Fruit fly (Drosophila melanogaster) whole organism, wandering third instar larva: ENCODE data around the gene CG7231.

Source experiments
- Abd-B ChIP-seq: fragments of >200 bp; optimal IDR thresholded peaks from 2 replicates; lab custom pipeline; 2017; ENCODE audit warnings: missing biosample characterization, missing genetic modification characterization
- CG32264 ChIP-seq: fragments of 200-800 bp; sonication (Bioruptor generic); optimal IDR thresholded peaks from 2 replicates; lab custom pipeline; 2016; ENCODE audit warnings: missing biosample characterization, missing genetic modification characterization
- CG9705 ChIP-seq: fragments of 200-800 bp; sonication (Bioruptor generic); optimal IDR thresholded peaks from 2 replicates; lab custom pipeline; 2018; ENCODE audit warnings: missing biosample characterization, mild to moderate bottlenecking, missing genetic modification characterization
- CrebA ChIP-seq: fragments of 200-800 bp; sonication (Bioruptor generic); optimal IDR thresholded peaks from 2 replicates; lab custom pipeline; 2016; ENCODE audit warnings: missing biosample characterization, mild to moderate bottlenecking, missing genetic modification characterization, borderline replicate concordance
- Dfd ChIP-seq: fragments of >200 bp; optimal IDR thresholded peaks from 2 replicates; lab custom pipeline; 2017; ENCODE audit warnings: missing biosample characterization, missing genetic modification characterization
- Dif ChIP-seq: fragments of 200-275, 200-300 bp; sonication (Bioruptor generic); optimal IDR thresholded peaks from 2 replicates; lab custom pipeline; 2018; ENCODE audit warnings: missing biosample characterization, missing genetic modification characterization; ENCODE audit not compliant: partially characterized antibody
- GATAd ChIP-seq: sonication (Bioruptor generic); optimal IDR thresholded peaks from 2 replicates; lab custom pipeline; 2016; ENCODE audit warnings: missing biosample characterization, missing genetic modification characterization
- HLH106 ChIP-seq: fragments of 200-800 bp; optimal IDR thresholded peaks from 3 replicates; lab custom pipeline; 2019; ENCODE audit warnings: missing biosample characterization, mild to moderate bottlenecking, missing genetic modification characterization, moderate library complexity
- Hnf4 ChIP-seq: fragments of 200-800 bp; sonication (Bioruptor generic); optimal IDR thresholded peaks from 2 replicates; lab custom pipeline; 2016; ENCODE audit warnings: missing biosample characterization, mild to moderate bottlenecking, missing genetic modification characterization
- Hr78 ChIP-seq: fragments of >200 bp; optimal IDR thresholded peaks from 2 replicates; lab custom pipeline; 2017; ENCODE audit warnings: missing biosample characterization, missing genetic modification characterization
- Hr83 ChIP-seq: fragments of 200-300 bp; sonication (Bioruptor generic); optimal IDR thresholded peaks from 2 replicates; lab custom pipeline; 2016; ENCODE audit warnings: missing biosample characterization, mild to moderate bottlenecking, missing genetic modification characterization, moderate library complexity; ENCODE audit not compliant: poor library complexity, severe bottlenecking
- Jra ChIP-seq: sonication (Bioruptor generic); optimal IDR thresholded peaks from 2 replicates; lab custom pipeline; 2016; ENCODE audit warnings: missing biosample characterization, missing genetic modification characterization
- Mio ChIP-seq: sonication (Bioruptor generic); optimal IDR thresholded peaks from 2 replicates; lab custom pipeline; 2016; ENCODE audit warnings: missing biosample characterization, missing genetic modification characterization
- Myc ChIP-seq: fragments of >200 bp; optimal IDR thresholded peaks from 2 replicates; lab custom pipeline; 2017
- N ChIP-seq: fragments of >200 bp; optimal IDR thresholded peaks from 2 replicates; lab custom pipeline; 2018; ENCODE audit warnings: missing biosample characterization, missing external identifiers, missing genetic modification characterization
- OdsH ChIP-seq: fragments of 200-800 bp; sonication (Bioruptor generic); optimal IDR thresholded peaks from 2 replicates; lab custom pipeline; 2016; ENCODE audit warnings: missing biosample characterization, mild to moderate bottlenecking, missing genetic modification characterization
- Rel ChIP-seq, 2 experiments: fragments of 200-800 bp; sonication (Bioruptor generic) in 1 of 2; optimal IDR thresholded peaks; 2 replicates in 1 of 2; 3 replicates in 1 of 2; lab custom pipeline; 2016 to 2019; ENCODE audit warnings: mild to moderate bottlenecking in 2 of 2, missing biosample characterization in 2 of 2, missing genetic modification characterization in 2 of 2, moderate library complexity in 1 of 2
- Sp1 ChIP-seq: fragments of 200-800 bp; sonication (Bioruptor generic); optimal IDR thresholded peaks from 3 replicates; lab custom pipeline; 2019; ENCODE audit warnings: missing biosample characterization, mild to moderate bottlenecking, missing genetic modification characterization, moderate library complexity
- Vsx2 ChIP-seq: fragments of 200-300, 225-300 bp; sonication (Bioruptor generic); optimal IDR thresholded peaks from 2 replicates; lab custom pipeline; 2018; ENCODE audit warnings: missing biosample characterization, missing genetic modification characterization; ENCODE audit not compliant: partially characterized antibody
- br ChIP-seq: fragments of 200-800 bp; sonication (Bioruptor generic); optimal IDR thresholded peaks from 2 replicates; lab custom pipeline; 2016; ENCODE audit warnings: missing biosample characterization, missing genetic modification characterization
- brk ChIP-seq: fragments of 200-800 bp; sonication (Bioruptor generic); optimal IDR thresholded peaks from 2 replicates; lab custom pipeline; 2016; ENCODE audit warnings: missing biosample characterization, mild to moderate bottlenecking, missing genetic modification characterization
- dl ChIP-seq, 2 experiments: fragments of 175-275, 200-275 bp in 1 of 2; fragments of 200-275 bp in 1 of 2; sonication (Bioruptor generic); optimal IDR thresholded peaks; lab custom pipeline; 2018; ENCODE audit warnings: mild to moderate bottlenecking in 2 of 2, missing biosample characterization in 2 of 2, missing genetic modification characterization in 2 of 2, moderate library complexity in 2 of 2; ENCODE audit not compliant: partially characterized antibody in 2 of 2, insufficient read depth in 1 of 2
- dmrt93B ChIP-seq: fragments of 200-800 bp; sonication (Bioruptor generic); optimal IDR thresholded peaks from 2 replicates; lab custom pipeline; 2018; ENCODE audit warnings: missing biosample characterization, mild to moderate bottlenecking, missing genetic modification characterization
- dsf ChIP-seq: sonication (Bioruptor generic); optimal IDR thresholded peaks from 2 replicates; lab custom pipeline; 2016; ENCODE audit warnings: missing biosample characterization, missing genetic modification characterization, borderline replicate concordance
- ey ChIP-seq: fragments of 200-800 bp; sonication (Bioruptor generic); optimal IDR thresholded peaks from 2 replicates; lab custom pipeline; 2016; ENCODE audit warnings: missing biosample characterization, missing genetic modification characterization
- foxo ChIP-seq, 2 experiments: fragments of 200-800 bp; sonication (Bioruptor generic); optimal IDR thresholded peaks; 2 replicates in 1 of 2; 3 replicates in 1 of 2; lab custom pipeline; 2016 to 2017; ENCODE audit warnings: missing biosample characterization in 2 of 2, missing genetic modification characterization in 2 of 2
- fru ChIP-seq: fragments of 200-800 bp; sonication (Bioruptor generic); optimal IDR thresholded peaks from 3 replicates; lab custom pipeline; 2016; ENCODE audit warnings: missing biosample characterization, mild to moderate bottlenecking, missing genetic modification characterization
- h ChIP-seq: fragments of 200-800 bp; sonication (Bioruptor generic); optimal IDR thresholded peaks from 3 replicates; lab custom pipeline; 2016; ENCODE audit warnings: missing biosample characterization, mild to moderate bottlenecking, missing genetic modification characterization
- jim ChIP-seq: fragments of 175-275, 200-325 bp; sonication (Bioruptor generic); optimal IDR thresholded peaks from 2 replicates; lab custom pipeline; 2016; ENCODE audit warnings: missing biosample characterization, mild to moderate bottlenecking, missing genetic modification characterization
- lola ChIP-seq: fragments of >200 bp; optimal IDR thresholded peaks from 2 replicates; lab custom pipeline; 2017; ENCODE audit warnings: missing biosample characterization, missing genetic modification characterization
- pan ChIP-seq: fragments of >200 bp; optimal IDR thresholded peaks from 2 replicates; lab custom pipeline; 2017
- psq ChIP-seq: fragments of 200-800 bp; sonication (Bioruptor generic); optimal IDR thresholded peaks from 3 replicates; lab custom pipeline; 2017; ENCODE audit warnings: missing biosample characterization, mild to moderate bottlenecking, missing genetic modification characterization, moderate library complexity
- rgr ChIP-seq: fragments of 200-800 bp; sonication (Bioruptor generic); optimal IDR thresholded peaks from 3 replicates; lab custom pipeline; 2016; ENCODE audit warnings: missing biosample characterization, mild to moderate bottlenecking, missing genetic modification characterization
- sage ChIP-seq: fragments of 200-800 bp; sonication (Bioruptor generic); optimal IDR thresholded peaks from 2 replicates; lab custom pipeline; 2016; ENCODE audit warnings: missing biosample characterization, mild to moderate bottlenecking, missing genetic modification characterization
- sv ChIP-seq: fragments of 200-800 bp; sonication (Bioruptor generic); optimal IDR thresholded peaks from 3 replicates; lab custom pipeline; 2016; ENCODE audit warnings: missing biosample characterization, missing genetic modification characterization
- tai ChIP-seq: sonication (Bioruptor generic); optimal IDR thresholded peaks from 2 replicates; lab custom pipeline; 2016; ENCODE audit warnings: missing biosample characterization, missing genetic modification characterization
- usp ChIP-seq: fragments of >200 bp; optimal IDR thresholded peaks from 2 replicates; lab custom pipeline; 2017; ENCODE audit warnings: missing biosample characterization, missing genetic modification characterization
- woc ChIP-seq: sonication (Bioruptor generic); optimal IDR thresholded peaks from 2 replicates; lab custom pipeline; 2016; ENCODE audit warnings: missing biosample characterization, mild to moderate bottlenecking, missing genetic modification characterization

CG7231 gene

DNA sequence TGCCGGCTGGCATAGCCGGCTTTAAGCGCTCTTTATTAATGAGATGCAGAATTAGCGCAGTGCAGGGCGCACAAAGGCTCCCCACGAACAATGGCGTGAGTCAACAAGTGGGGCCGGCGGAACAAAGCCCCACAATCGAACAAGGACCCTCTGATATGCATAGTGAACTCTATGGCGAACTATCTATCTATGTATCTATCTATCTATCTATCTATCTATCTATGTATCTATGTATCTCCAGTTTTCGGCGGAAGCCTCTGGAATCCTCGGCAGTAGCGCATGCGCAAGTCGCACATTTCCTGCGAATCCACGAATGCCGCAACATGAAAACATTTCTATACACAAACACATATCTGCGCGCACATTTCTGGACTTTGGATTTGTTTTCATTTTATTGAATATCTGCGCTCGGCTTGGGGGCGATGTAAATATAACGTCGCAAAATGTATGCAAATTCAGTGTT, 16.9 kb downstream of the CG7231 start:
- TF ChIP-seq dl (GFP tag; optimal IDR thresholded peaks at IDR 0.05; lab: Kevin White, UChicago; ENCODE audit: insufficient read depth in 1 of 2, partially characterized antibody in 2 of 2) (no peak), foxo (GFP tag; optimal IDR thresholded peaks at IDR 0.05; lab: Kevin White, UChicago) (peak; percentile 39 to 92), brk (GFP tag; lab: Kevin White, UChicago) (no peak), HLH106 (tag; lab: Kevin White, UChicago) (peak; percentile 87), lola (no peak), OdsH (peak; percentile 81), woc (GFP tag; lab: Kevin White, UChicago) (peak; percentile 89), Sp1 (GFP tag; lab: Kevin White, UChicago) (peak; percentile 80), Abd-B (GFP tag; lab: Kevin White, UChicago) (no peak), usp (GFP tag; lab: Kevin White, UChicago) (no peak), dsf (GFP tag; lab: Kevin White, UChicago) (no peak), Dif (no peak), sage (GFP tag; lab: Kevin White, UChicago) (peak; percentile 56), pan (lab: Kevin White, UChicago) (no peak), Hnf4 (GFP tag; lab: Kevin White, UChicago) (peak; percentile 85), Jra (no peak), Rel (GFP tag; optimal IDR thresholded peaks at IDR 0.05; lab: Kevin White, UChicago) (peak; percentile 55), Rel (tag; optimal IDR thresholded peaks at IDR 0.05; lab: Kevin White, UChicago) (peak; percentile 24), psq (GFP tag; lab: Kevin White, UChicago) (peak; percentile 86), Hr78 (no peak), Vsx2 (no peak), jim (GFP tag; lab: Kevin White, UChicago) (no peak), rgr (GFP tag; lab: Kevin White, UChicago) (peak; percentile 84), h (GFP tag; lab: Kevin White, UChicago) (peak; percentile 91), CrebA (no peak), GATAd (GFP tag; lab: Kevin White, UChicago) (no peak), ey (GFP tag; lab: Kevin White, UChicago) (peak; percentile 92), tai (GFP tag; lab: Kevin White, UChicago) (no peak), Dfd (GFP tag; lab: Kevin White, UChicago) (no peak), Mio (peak; percentile 12), dmrt93B (GFP tag; lab: Kevin White, UChicago) (peak; percentile 88), fru (GFP tag; lab: Kevin White, UChicago) (peak; percentile 96), N (GFP tag; lab: Kevin White, UChicago) (no peak), sv (GFP tag; lab: Kevin White, UChicago) (peak; percentile 23), Hr83 (GFP tag; lab: Kevin White, UChicago) (no peak), Myc (lab: Kevin White, UChicago) (peak; percentile 37), br (GFP tag; lab: Kevin White, UChicago) (peak; percentile 91), CG32264 (GFP tag; lab: Kevin White, UChicago) (peak; percentile 74), CG9705 (GFP tag; lab: Kevin White, UChicago) (peak; percentile 4)

DNA sequence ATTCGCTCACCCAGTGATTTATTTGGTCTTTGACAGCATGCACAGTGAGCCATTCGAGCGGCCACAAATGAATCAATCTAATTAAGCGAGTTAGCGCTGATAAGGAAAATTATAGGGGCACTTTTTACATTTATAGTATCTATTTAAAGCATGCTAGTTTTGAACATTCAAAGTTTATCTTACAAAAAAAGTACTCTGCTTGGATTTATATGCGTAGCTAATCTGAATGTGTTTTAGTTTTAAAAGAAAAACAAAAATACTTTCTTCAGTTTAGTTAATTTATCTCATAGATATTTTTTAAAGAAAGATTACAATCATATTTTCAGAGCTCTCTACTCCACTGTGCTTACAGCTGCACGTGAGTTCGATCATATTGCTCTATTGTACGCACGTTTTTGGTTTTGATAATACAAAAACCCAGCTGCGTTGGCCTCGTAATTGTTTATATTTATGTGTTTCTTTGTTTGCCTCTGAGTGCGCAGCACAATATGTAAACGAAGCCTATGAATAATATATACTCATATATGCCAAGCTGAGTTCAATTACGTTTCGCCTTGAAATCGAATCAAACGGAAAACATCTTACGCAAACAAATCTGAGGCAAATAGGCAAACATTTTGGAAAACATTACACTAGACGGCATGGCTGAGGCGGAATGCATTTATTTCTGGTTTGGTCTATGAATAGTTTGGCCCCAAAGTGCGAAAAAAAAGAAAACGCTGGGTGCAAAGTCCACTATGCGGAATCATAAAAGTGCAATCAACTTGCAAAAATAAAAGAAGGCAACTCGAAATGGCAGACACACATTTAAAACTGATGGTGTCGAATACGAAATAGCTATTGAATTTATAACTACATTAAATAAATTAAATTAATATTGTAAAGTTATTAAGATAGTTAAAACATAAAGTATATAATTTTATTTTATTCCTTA, 18.2 kb downstream of the CG7231 start:
- no peak for TF ChIP-seq N (GFP tag; lab: Kevin White, UChicago)
- peak; percentile 32 for TF ChIP-seq sage (GFP tag; lab: Kevin White, UChicago)
- TF ChIP-seq Mio, result no peak
- peak; percentile 89 for TF ChIP-seq sv (GFP tag; lab: Kevin White, UChicago)
- no peak for TF ChIP-seq jim (GFP tag; lab: Kevin White, UChicago)
- no peak for TF ChIP-seq Hr83 (GFP tag; lab: Kevin White, UChicago)
- TF ChIP-seq h (GFP tag; lab: Kevin White, UChicago), result peak; percentile 82
- TF ChIP-seq Hr78, result no peak
- TF ChIP-seq Myc (lab: Kevin White, UChicago), result no peak
- TF ChIP-seq rgr (GFP tag; lab: Kevin White, UChicago), result peak; percentile 62
- no peak for TF ChIP-seq Vsx2
- no peak for TF ChIP-seq dl (GFP tag; optimal IDR thresholded peaks at IDR 0.05; lab: Kevin White, UChicago; ENCODE audit: insufficient read depth in 1 of 2, partially characterized antibody in 2 of 2)
- no peak for TF ChIP-seq tai (GFP tag; lab: Kevin White, UChicago)
- TF ChIP-seq fru (GFP tag; lab: Kevin White, UChicago), result peak; percentile 69
- TF ChIP-seq CrebA, result no peak
- peak; percentile 69 for TF ChIP-seq OdsH
- TF ChIP-seq woc (GFP tag; lab: Kevin White, UChicago), result peak; percentile 55
- TF ChIP-seq Sp1 (GFP tag; lab: Kevin White, UChicago), result peak; percentile 76
- no peak for TF ChIP-seq pan (lab: Kevin White, UChicago)
- no peak for TF ChIP-seq lola
- peak; percentile 21 for TF ChIP-seq Jra
- TF ChIP-seq Dfd (GFP tag; lab: Kevin White, UChicago), result no peak
- TF ChIP-seq Hnf4 (GFP tag; lab: Kevin White, UChicago), result peak; percentile 12
- no peak for TF ChIP-seq Dif
- TF ChIP-seq ey (GFP tag; lab: Kevin White, UChicago), result peak; percentile 76
- no peak for TF ChIP-seq CG9705 (GFP tag; lab: Kevin White, UChicago)
- TF ChIP-seq usp (GFP tag; lab: Kevin White, UChicago), result no peak
- peak; percentile 76 for TF ChIP-seq HLH106 (tag; lab: Kevin White, UChicago)
- no peak for TF ChIP-seq GATAd (GFP tag; lab: Kevin White, UChicago)
- peak; percentile 35 for TF ChIP-seq brk (GFP tag; lab: Kevin White, UChicago)
- TF ChIP-seq psq (GFP tag; lab: Kevin White, UChicago), result peak; percentile 65
- peak in 1 of 2 experiments; percentile 80 for TF ChIP-seq foxo (GFP tag; optimal IDR thresholded peaks at IDR 0.05; lab: Kevin White, UChicago)
- TF ChIP-seq dmrt93B (GFP tag; lab: Kevin White, UChicago), result peak; percentile 57
- TF ChIP-seq dsf (GFP tag; lab: Kevin White, UChicago), result no peak
- peak; percentile 82 for TF ChIP-seq br (GFP tag; lab: Kevin White, UChicago)
- peak; percentile 33 for TF ChIP-seq CG32264 (GFP tag; lab: Kevin White, UChicago)
- no peak for TF ChIP-seq Abd-B (GFP tag; lab: Kevin White, UChicago)
